Worm (Caenorhabditis elegans): ENCODE measurements around the gene F13H8.3.
A peak's percentile ranks its signal among the peaks of the same experiment; 100 is the strongest.

Gene F13H8.3

DNA sequence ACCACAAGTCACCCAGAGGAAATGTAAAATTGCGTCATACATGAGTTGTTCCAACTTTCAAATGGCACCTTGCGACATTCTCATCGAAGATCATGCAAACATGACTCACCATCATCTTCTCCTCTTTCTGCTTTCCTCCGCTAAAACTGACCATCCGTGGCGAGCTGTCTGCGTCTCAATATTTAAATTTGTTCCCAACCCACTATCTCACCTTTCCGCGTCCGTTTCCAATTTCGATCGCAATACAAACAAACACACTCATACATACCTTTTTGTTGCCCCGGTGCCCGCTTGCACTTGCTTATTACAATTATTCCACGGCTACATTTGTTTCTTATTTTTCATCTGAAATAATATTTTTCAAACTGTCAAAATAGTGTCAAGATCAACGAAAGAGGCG, 3.1 kb upstream of the F13H8.3 start, which contains the start of gene nmgp-1:
Gene nmgp-1 (plus strand): TSS at position 174 of the 400 bp plus-strand sequence.
- TF ChIP-seq drap-1 (GFP tag; optimal IDR thresholded peaks at IDR 0.05) (no peak), zip-8 (tag; optimal IDR thresholded peaks at IDR 0.05) (peak; percentile 35), pha-4 (tag; optimal IDR thresholded peaks at IDR 0.05) (peak; percentile 13)

DNA sequence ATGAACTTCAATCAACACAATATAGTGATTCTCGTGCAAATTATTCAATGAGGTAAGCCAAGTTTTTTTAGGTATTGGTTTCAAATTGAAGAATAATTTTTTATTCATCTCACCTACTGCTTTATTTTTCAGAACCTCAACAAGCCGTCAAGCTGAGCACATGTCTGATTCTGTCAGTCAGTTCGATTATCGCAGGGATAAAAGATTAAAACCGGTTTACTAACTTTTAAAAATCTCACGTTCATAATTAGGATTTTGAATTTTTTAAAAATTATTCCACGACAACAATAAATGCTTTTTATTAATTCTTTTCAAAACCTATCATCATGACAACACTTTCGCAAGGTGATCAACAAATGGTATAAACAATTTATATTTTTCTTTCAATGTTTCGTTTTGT, 1.6 kb upstream of the F13H8.3 start, which contains the start of gene F13H8.12:
Gene F13H8.12 (plus strand): TSS at position 301 of the 400 bp plus-strand sequence.
- TF ChIP-seq elt-3 (tag; optimal IDR thresholded peaks at IDR 0.05) (no peak), unc-62 (GFP tag; optimal IDR thresholded peaks at IDR 0.05) (no peak), blmp-1 (tag; optimal IDR thresholded peaks at IDR 0.05) (no peak), nhr-76 (tag; optimal IDR thresholded peaks at IDR 0.05) (no peak), nhr-12 (tag; optimal IDR thresholded peaks at IDR 0.05) (no peak)

DNA sequence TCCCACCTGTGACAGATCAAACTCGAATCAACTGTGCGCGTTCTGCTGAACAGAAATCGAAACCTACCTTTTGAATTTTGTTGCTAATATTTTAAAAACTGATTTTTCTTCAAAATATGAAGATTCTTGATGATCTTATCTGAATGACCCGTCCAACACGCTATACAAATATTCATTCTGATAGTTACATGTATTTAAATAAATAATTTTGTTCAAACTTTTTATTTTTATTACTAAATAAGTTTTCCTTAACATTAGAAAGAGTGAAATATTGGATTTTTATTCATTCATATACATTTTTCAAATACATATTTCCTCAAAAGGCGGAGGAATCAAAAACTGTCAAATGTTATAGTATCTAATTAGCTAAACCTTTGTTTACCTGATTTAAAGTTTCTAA, 4.2 kb downstream of the F13H8.3 start, which contains the start of gene F13H8.8:
Gene F13H8.8 (minus strand): TSS at position 101 of the 400 bp plus-strand sequence.
- TF ChIP-seq snpc-4 (tag; optimal IDR thresholded peaks at IDR 0.05), result no peak
- no peak for TF ChIP-seq ceh-83 (GFP tag; optimal IDR thresholded peaks at IDR 0.05)
- TF ChIP-seq elt-3 (tag; optimal IDR thresholded peaks at IDR 0.05), result no peak
- TF ChIP-seq mab-5 (tag; optimal IDR thresholded peaks at IDR 0.05), result no peak
- TF ChIP-seq ces-1 (GFP tag; optimal IDR thresholded peaks at IDR 0.05), result no peak
- TF ChIP-seq mls-2 (tag; optimal IDR thresholded peaks at IDR 0.05), result no peak
- TF ChIP-seq unc-120 (tag; optimal IDR thresholded peaks at IDR 0.05; ENCODE audit: poor library complexity, severe bottlenecking), result no peak
- no peak for TF ChIP-seq hlh-1 (tag; optimal IDR thresholded peaks at IDR 0.05)
- no peak for TF ChIP-seq sem-2 (GFP tag; optimal IDR thresholded peaks at IDR 0.05)
- TF ChIP-seq M03D4.4 (tag; optimal IDR thresholded peaks at IDR 0.05), result no peak

DNA sequence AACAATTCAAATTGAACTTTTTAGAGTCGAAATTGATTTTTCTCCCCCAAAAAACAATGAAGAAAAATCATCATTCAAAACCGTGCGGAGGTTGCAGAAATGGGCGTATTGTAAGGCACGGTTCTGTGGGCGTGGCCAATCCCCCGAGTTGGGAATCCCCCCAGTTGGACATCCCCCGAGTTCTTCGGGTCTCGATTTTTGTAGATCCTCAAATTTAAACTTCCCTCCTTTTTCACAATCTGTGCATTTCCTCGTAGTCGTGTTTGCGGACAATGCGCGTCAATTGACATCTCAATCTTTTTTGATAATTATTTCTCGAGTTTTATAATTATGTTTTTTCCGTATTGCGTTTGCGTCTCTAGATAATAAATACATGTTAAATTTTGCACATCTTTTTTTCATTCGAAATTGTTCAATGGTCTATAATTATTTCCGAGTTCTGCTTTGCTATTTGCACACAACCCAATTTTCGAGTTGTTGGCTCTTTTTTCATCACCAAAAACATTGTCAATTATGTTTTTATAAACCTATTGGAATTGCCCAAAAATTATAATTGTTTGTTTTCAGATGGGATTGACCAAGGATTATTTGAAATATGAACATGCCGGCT, 6.1 kb downstream of the F13H8.3 start, which contains the start of gene F13H8.2:
Gene F13H8.2 (plus strand): TSS at position 560 of the 610 bp plus-strand sequence.
- TF ChIP-seq ceh-43 (GFP tag; optimal IDR thresholded peaks at IDR 0.05) (peak; percentile 4), flh-1 (GFP tag; optimal IDR thresholded peaks at IDR 0.05) (no peak), ztf-11 (tag; optimal IDR thresholded peaks at IDR 0.05) (no peak), lsy-2 (tag; optimal IDR thresholded peaks at IDR 0.05) (peak; percentile 77), ceh-39 (tag; optimal IDR thresholded peaks at IDR 0.05) (peak; percentile 31), mab-5 (tag; optimal IDR thresholded peaks at IDR 0.05) (no peak), drap-1 (GFP tag; optimal IDR thresholded peaks at IDR 0.05) (no peak), ces-1 (GFP tag; optimal IDR thresholded peaks at IDR 0.05) (peak; percentile 93), mls-2 (tag; optimal IDR thresholded peaks at IDR 0.05) (peak; percentile 9), unc-62 (GFP tag; optimal IDR thresholded peaks at IDR 0.05) (no peak), cnd-1 (tag; optimal IDR thresholded peaks at IDR 0.05) (peak; percentile 12), ceh-83 (GFP tag; optimal IDR thresholded peaks at IDR 0.05) (no peak), sptf-1 (tag; optimal IDR thresholded peaks at IDR 0.05) (peak; percentile 12), tbx-8 (GFP tag; optimal IDR thresholded peaks at IDR 0.05) (no peak), ham-2 (GFP tag; optimal IDR thresholded peaks at IDR 0.05) (no peak), nhr-237 (tag; optimal IDR thresholded peaks at IDR 0.05) (peak; percentile 44), hlh-1 (tag; optimal IDR thresholded peaks at IDR 0.05) (no peak), nhr-12 (tag; optimal IDR thresholded peaks at IDR 0.05) (no peak), lin-13 (tag; optimal IDR thresholded peaks at IDR 0.05) (peak; percentile 60), nhr-76 (tag; optimal IDR thresholded peaks at IDR 0.05) (no peak), unc-120 (tag; optimal IDR thresholded peaks at IDR 0.05; ENCODE audit: poor library complexity, severe bottlenecking) (peak; percentile 27), M03D4.4 (tag; optimal IDR thresholded peaks at IDR 0.05) (no peak), blmp-1 (tag; optimal IDR thresholded peaks at IDR 0.05) (no peak), mep-1 (tag; optimal IDR thresholded peaks at IDR 0.05) (peak; percentile 31), pha-4 (tag; optimal IDR thresholded peaks at IDR 0.05) (peak; percentile 59), bed-3 (GFP tag; optimal IDR thresholded peaks at IDR 0.05) (no peak)

DNA sequence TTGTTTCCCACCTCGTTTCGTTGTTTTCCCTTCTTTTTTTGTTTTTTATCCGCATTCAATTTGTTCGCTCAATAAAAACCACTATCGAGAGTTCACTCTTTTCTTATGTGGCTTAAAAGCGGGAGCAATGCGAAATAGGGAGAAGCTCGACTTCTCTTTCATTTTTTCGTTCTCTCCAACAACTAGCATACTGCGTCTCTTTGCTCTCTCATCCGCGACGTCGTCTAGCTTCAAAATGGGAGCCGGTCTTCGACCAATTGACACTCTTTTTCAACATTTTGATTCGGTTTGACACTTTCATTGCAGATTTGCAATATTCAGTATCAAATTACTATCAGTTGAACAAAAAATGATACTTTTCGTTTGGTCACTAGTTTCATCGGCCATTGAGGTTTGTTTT, 10.1 kb downstream of the F13H8.3 start, which contains the start of gene bpl-1:
Gene bpl-1 (plus strand): TSS at position 301 of the 400 bp plus-strand sequence.
- TF ChIP-seq lsy-2 (tag; optimal IDR thresholded peaks at IDR 0.05) (no peak), mab-5 (tag; optimal IDR thresholded peaks at IDR 0.05) (no peak), lin-13 (tag; optimal IDR thresholded peaks at IDR 0.05) (no peak), nhr-12 (tag; optimal IDR thresholded peaks at IDR 0.05) (no peak), tbx-8 (GFP tag; optimal IDR thresholded peaks at IDR 0.05) (no peak), nhr-76 (tag; optimal IDR thresholded peaks at IDR 0.05) (no peak), cnd-1 (tag; optimal IDR thresholded peaks at IDR 0.05) (no peak)

Measured in whole organism, mixed stage, embryonic.